Fruit fly (Drosophila melanogaster) whole organism, embryonic: ENCODE data around the gene CheB38c.
A peak's percentile ranks its signal among the peaks of the same experiment; 100 is the strongest.

Source experiments
- B-H1 ChIP-seq: fragments of 200-800 bp; sonication (Bioruptor generic); IDR thresholded peaks from 3 replicates; pipeline ENCODE4 v1.3.6; 2022; ENCODE audit warnings: missing biosample characterization, missing genetic modification characterization
- CG1024 ChIP-seq: fragments of 200-800 bp; sonication (Bioruptor generic); IDR thresholded peaks from 2 replicates; pipeline ENCODE4 v1.3.6; 2022; ENCODE audit warnings: missing biosample characterization, missing genetic modification characterization
- CG10979 ChIP-seq: fragments of 200-800 bp; sonication (Bioruptor generic); optimal IDR thresholded peaks from 2 replicates; lab custom pipeline; 2018; ENCODE audit warnings: missing biosample characterization, mild to moderate bottlenecking, missing genetic modification characterization, moderate library complexity
- CG11247 ChIP-seq: fragments of 200-800 bp; sonication (Bioruptor generic); IDR thresholded peaks from 2 replicates; pipeline ENCODE4 v1.3.6; 2022; ENCODE audit warnings: missing biosample characterization, missing genetic modification characterization
- CG12219 ChIP-seq: fragments of 200-800 bp; sonication (Bioruptor generic); optimal IDR thresholded peaks from 3 replicates; lab custom pipeline; 2018; ENCODE audit warnings: missing biosample characterization, mild to moderate bottlenecking, missing genetic modification characterization
- CG12299 ChIP-seq: fragments of 200-800 bp; sonication (Bioruptor generic); optimal IDR thresholded peaks from 2 replicates; lab custom pipeline; 2018; ENCODE audit warnings: missing biosample characterization, mild to moderate bottlenecking, missing genetic modification characterization
- CG1233 ChIP-seq: fragments of 200-800 bp; sonication (Bioruptor generic); optimal IDR thresholded peaks from 4 replicates; lab custom pipeline; 2018; ENCODE audit warnings: missing biosample characterization, mild to moderate bottlenecking, missing genetic modification characterization
- CG12391 ChIP-seq: fragments of 200-800 bp; sonication (Bioruptor generic); optimal IDR thresholded peaks from 3 replicates; lab custom pipeline; 2018; ENCODE audit warnings: missing biosample characterization, mild to moderate bottlenecking, missing genetic modification characterization, moderate library complexity
- CG13287 ChIP-seq: fragments of 200-800 bp; sonication (Bioruptor generic); IDR thresholded peaks from 2 replicates; pipeline ENCODE4 v1.3.6; 2022; ENCODE audit warnings: missing biosample characterization, missing genetic modification characterization; ENCODE audit not compliant: partially characterized antibody
- CG13624 ChIP-seq: fragments of 200-800 bp; sonication (Bioruptor generic); optimal IDR thresholded peaks from 2 replicates; lab custom pipeline; 2016; ENCODE audit warnings: missing biosample characterization, missing genetic modification characterization
- CG14014 ChIP-seq: fragments of 200-800 bp; sonication (Bioruptor generic); IDR thresholded peaks from 2 replicates; pipeline ENCODE4 v1.3.6; 2022; ENCODE audit warnings: missing biosample characterization, missing genetic modification characterization
- CG1832 ChIP-seq: fragments of 200-800 bp; sonication (Bioruptor generic); optimal IDR thresholded peaks from 2 replicates; lab custom pipeline; 2017; ENCODE audit warnings: missing biosample characterization, mild to moderate bottlenecking, missing genetic modification characterization, inconsistent platforms
- CG18619 ChIP-seq: fragments of 200-800 bp; sonication (Bioruptor generic); optimal IDR thresholded peaks from 3 replicates; lab custom pipeline; 2017; ENCODE audit warnings: missing biosample characterization, mild to moderate bottlenecking, missing genetic modification characterization
- CG2712 ChIP-seq: fragments of 200-800 bp; optimal IDR thresholded peaks from 3 replicates; lab custom pipeline; 2019; ENCODE audit warnings: missing biosample characterization, mild to moderate bottlenecking, missing genetic modification characterization, moderate library complexity
- CG3281 ChIP-seq: fragments of 200-800 bp; sonication (Bioruptor generic); optimal IDR thresholded peaks from 3 replicates; lab custom pipeline; 2017; ENCODE audit warnings: missing biosample characterization, mild to moderate bottlenecking, missing genetic modification characterization
- CG42726 ChIP-seq: fragments of 200-800 bp; sonication (Bioruptor generic); IDR thresholded peaks from 2 replicates; pipeline ENCODE4 v1.3.6; 2022; ENCODE audit warnings: missing biosample characterization, missing genetic modification characterization; ENCODE audit not compliant: partially characterized antibody
- CG4707 ChIP-seq: fragments of 200-800 bp; sonication (Bioruptor generic); optimal IDR thresholded peaks from 2 replicates; lab custom pipeline; 2018; ENCODE audit warnings: missing biosample characterization, mild to moderate bottlenecking, missing genetic modification characterization, moderate library complexity
- CG7271 ChIP-seq: fragments of 200-800 bp; sonication (Bioruptor generic); optimal IDR thresholded peaks from 2 replicates; lab custom pipeline; 2018; ENCODE audit warnings: missing biosample characterization, mild to moderate bottlenecking, missing genetic modification characterization, moderate library complexity
- CG7372 ChIP-seq: fragments of 200-800 bp; sonication (Bioruptor generic); IDR thresholded peaks from 2 replicates; pipeline ENCODE4 v1.3.6; 2022; ENCODE audit warnings: missing biosample characterization, missing genetic modification characterization
- CG8478 ChIP-seq: fragments of >200 bp; optimal IDR thresholded peaks from 2 replicates; lab custom pipeline; 2018
- CG9215 ChIP-seq: fragments of 200-800 bp; sonication (Bioruptor generic); IDR thresholded peaks from 2 replicates; pipeline ENCODE4 v1.3.6; 2022; ENCODE audit warnings: missing biosample characterization, missing genetic modification characterization
- Fer1 ChIP-seq: fragments of 200-800 bp; sonication (Bioruptor generic); optimal IDR thresholded peaks from 2 replicates; lab custom pipeline; 2017; ENCODE audit warnings: missing biosample characterization, mild to moderate bottlenecking, missing genetic modification characterization
- Fer3 ChIP-seq: fragments of 200-800 bp; sonication (Bioruptor generic); optimal IDR thresholded peaks from 2 replicates; lab custom pipeline; 2018; ENCODE audit warnings: missing biosample characterization, mild to moderate bottlenecking, missing genetic modification characterization, moderate library complexity
- GATAe ChIP-seq: fragments of 200-800 bp; sonication (Bioruptor generic); conservative IDR thresholded peaks from 2 replicates; pipeline ENCODE4 v1.3.6; 2022; ENCODE audit warnings: missing biosample characterization, missing genetic modification characterization
- Hr78 ChIP-seq, 2 experiments: fragments of 200-800 bp in 1 of 2; fragments of >200 bp in 1 of 2; sonication (Bioruptor generic) in 1 of 2; optimal IDR thresholded peaks; 2 replicates each; lab custom pipeline; 2017 to 2019; ENCODE audit warnings: missing biosample characterization in 2 of 2, missing genetic modification characterization in 2 of 2, mild to moderate bottlenecking in 1 of 2, moderate library complexity in 1 of 2
- Six4 ChIP-seq: fragments of 200-800 bp; sonication (Bioruptor generic); optimal IDR thresholded peaks from 2 replicates; lab custom pipeline; 2016; ENCODE audit warnings: missing biosample characterization, missing genetic modification characterization
- Ssrp ChIP-seq: fragments of 200-800 bp; sonication (Bioruptor generic); optimal IDR thresholded peaks from 2 replicates; lab custom pipeline; 2018; ENCODE audit warnings: missing biosample characterization, mild to moderate bottlenecking, missing genetic modification characterization, moderate library complexity
- Taf1 ChIP-seq: fragments of 200-800 bp; sonication (Bioruptor generic); IDR thresholded peaks from 2 replicates; pipeline ENCODE4 v1.3.6; 2022; ENCODE audit warnings: missing biosample characterization, missing genetic modification characterization
- ab ChIP-seq: fragments of 200-800 bp; sonication (Bioruptor generic); optimal IDR thresholded peaks from 2 replicates; lab custom pipeline; 2016; ENCODE audit warnings: missing biosample characterization, missing genetic modification characterization
- abd-A ChIP-seq: fragments of 200-800 bp; sonication (Bioruptor generic); optimal IDR thresholded peaks from 3 replicates; lab custom pipeline; 2019; ENCODE audit warnings: missing biosample characterization, mild to moderate bottlenecking, missing genetic modification characterization, moderate library complexity
- cad ChIP-seq: fragments of >200 bp; optimal IDR thresholded peaks from 2 replicates; lab custom pipeline; 2017; ENCODE audit warnings: missing biosample characterization, missing genetic modification characterization
- crc ChIP-seq: fragments of 200-800 bp; sonication (Bioruptor generic); optimal IDR thresholded peaks from 2 replicates; lab custom pipeline; 2016; ENCODE audit warnings: missing biosample characterization, missing genetic modification characterization
- danr ChIP-seq: fragments of 200-800 bp; sonication (Bioruptor generic); IDR thresholded peaks from 2 replicates; pipeline ENCODE4 v1.3.6; 2022; ENCODE audit warnings: missing biosample characterization, missing genetic modification characterization
- dm ChIP-seq: fragments of 200-800 bp; sonication (Bioruptor generic); optimal IDR thresholded peaks from 3 replicates; lab custom pipeline; 2016; ENCODE audit warnings: missing biosample characterization, missing genetic modification characterization
- dmrt99B ChIP-seq: fragments of 200-800 bp; sonication (Bioruptor generic); optimal IDR thresholded peaks from 2 replicates; lab custom pipeline; 2018; ENCODE audit warnings: missing biosample characterization, mild to moderate bottlenecking, missing genetic modification characterization, moderate library complexity
- en ChIP-seq: fragments of 200-800 bp; sonication (Bioruptor generic); optimal IDR thresholded peaks from 2 replicates; lab custom pipeline; 2016; ENCODE audit warnings: missing biosample characterization, missing genetic modification characterization
- fru ChIP-seq: fragments of >200 bp; optimal IDR thresholded peaks from 2 replicates; lab custom pipeline; 2017
- gfzf ChIP-seq: fragments of 200-800 bp; sonication (Bioruptor generic); optimal IDR thresholded peaks from 2 replicates; lab custom pipeline; 2016; ENCODE audit warnings: missing biosample characterization, mild to moderate bottlenecking, missing genetic modification characterization, moderate library complexity
- gsb-n ChIP-seq: fragments of 200-800 bp; sonication (Bioruptor generic); optimal IDR thresholded peaks from 3 replicates; lab custom pipeline; 2018; ENCODE audit warnings: missing biosample characterization, mild to moderate bottlenecking, missing genetic modification characterization
- ham ChIP-seq: fragments of 200-800 bp; sonication (Bioruptor generic); IDR thresholded peaks from 2 replicates; pipeline ENCODE4 v1.3.6; 2022; ENCODE audit warnings: missing biosample characterization, missing genetic modification characterization
- insv ChIP-seq, 2 experiments: fragments of 200-800 bp; sonication (Bioruptor generic); optimal IDR thresholded peaks; 3 replicates each; lab custom pipeline; 2016 to 2018; ENCODE audit warnings: missing biosample characterization in 2 of 2, missing genetic modification characterization in 2 of 2
- ken ChIP-seq: fragments of 200-800 bp; sonication (Bioruptor generic); IDR thresholded peaks from 3 replicates; pipeline ENCODE4 v1.3.6; 2022; ENCODE audit warnings: missing biosample characterization, missing genetic modification characterization
- org-1 ChIP-seq: fragments of 200-800 bp; sonication (Bioruptor generic); optimal IDR thresholded peaks from 2 replicates; lab custom pipeline; 2017; ENCODE audit warnings: missing biosample characterization, missing genetic modification characterization
- pb ChIP-seq: fragments of 200-800 bp; sonication (Bioruptor generic); optimal IDR thresholded peaks from 3 replicates; lab custom pipeline; 2016; ENCODE audit warnings: missing biosample characterization, missing genetic modification characterization
- pzg ChIP-seq: fragments of 200-800 bp; sonication (Bioruptor generic); optimal IDR thresholded peaks from 3 replicates; lab custom pipeline; 2018; ENCODE audit warnings: missing biosample characterization, mild to moderate bottlenecking, missing genetic modification characterization, moderate library complexity
- ssp ChIP-seq: fragments of 200-800 bp; sonication (Bioruptor generic); IDR thresholded peaks from 2 replicates; pipeline ENCODE4 v1.3.6; 2022; ENCODE audit warnings: missing biosample characterization, missing genetic modification characterization
- stwl ChIP-seq: fragments of 200-800 bp; sonication (Bioruptor generic); optimal IDR thresholded peaks from 3 replicates; lab custom pipeline; 2018; ENCODE audit warnings: missing biosample characterization, mild to moderate bottlenecking, missing genetic modification characterization, moderate library complexity
- tio ChIP-seq: fragments of 200-800 bp; sonication (Bioruptor generic); optimal IDR thresholded peaks from 2 replicates; lab custom pipeline; 2017; ENCODE audit warnings: missing biosample characterization, missing genetic modification characterization, inconsistent platforms
- ttk ChIP-seq: fragments of 200-800 bp; sonication (Bioruptor generic); IDR thresholded peaks from 2 replicates; pipeline ENCODE4 v2.1.2; 2022; ENCODE audit warnings: missing biosample characterization, missing genetic modification characterization
- zfh1 ChIP-seq: fragments of 200-800 bp; sonication (Bioruptor generic); IDR thresholded peaks from 3 replicates; pipeline ENCODE4 v1.3.6; 2022; ENCODE audit warnings: missing biosample characterization, missing genetic modification characterization

Gene CheB38c

DNA sequence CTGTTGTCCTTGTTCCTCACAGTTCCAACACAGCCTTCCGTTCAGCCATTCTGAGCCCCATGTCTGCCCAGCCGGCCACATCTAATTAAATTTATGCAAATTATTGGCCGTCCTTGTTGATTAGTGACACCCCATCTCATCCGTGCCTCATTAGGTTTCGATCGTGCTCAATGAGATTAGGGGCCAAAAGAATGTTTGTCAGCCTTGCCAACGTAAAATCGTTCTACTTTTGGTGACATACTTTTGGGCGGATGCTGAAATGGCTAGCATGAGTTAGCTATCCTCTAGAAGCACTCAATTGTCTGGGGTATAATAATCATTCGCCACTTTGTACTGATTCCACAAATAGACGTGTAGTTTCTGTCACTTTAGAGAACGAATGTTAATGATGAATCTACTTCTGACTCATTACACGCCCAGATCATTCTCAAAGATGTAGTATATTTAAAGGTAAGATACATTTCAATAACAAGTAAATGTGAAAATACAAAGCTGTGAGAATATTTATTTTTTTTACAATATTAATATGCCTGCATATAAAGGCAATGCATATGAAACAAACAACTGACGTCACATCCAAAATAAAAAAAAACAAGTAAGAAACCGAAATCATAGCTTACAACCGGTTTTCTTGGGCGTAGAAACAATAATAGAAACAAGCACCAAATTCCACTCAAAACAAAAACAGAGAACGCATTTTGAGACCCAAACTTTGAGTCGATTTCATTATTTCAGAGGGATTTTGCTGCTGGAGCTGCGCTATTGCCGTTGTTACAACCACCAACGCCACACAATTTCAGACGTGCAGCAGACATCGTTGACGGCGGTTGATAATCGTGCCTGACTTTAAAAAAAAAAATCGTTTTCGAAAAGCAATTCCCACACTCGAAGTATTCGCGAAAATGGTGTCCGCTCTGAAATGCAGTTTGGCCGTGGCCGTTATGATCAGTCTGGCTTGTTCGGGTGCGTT is 38.0 kb upstream of the CheB38c start, which contains the start of gene bero:
bero (plus strand) TSS at position 325 of the 970 bp plus-strand sequence.
- TF ChIP-seq CG12299 (no peak), tio (GFP tag; lab: Kevin White, UChicago) (no peak), CG14014 (no peak; the same call in 1 of the 2 replicates), Six4 (GFP tag; lab: Kevin White, UChicago) (no peak), dm (GFP tag; lab: Kevin White, UChicago) (no peak), ssp (no peak), dmrt99B (no peak), CG8478 (no peak), crc (GFP tag; lab: Kevin White, UChicago) (no peak), CG9215 (peak; percentile 79), Hr78 (GFP tag; optimal IDR thresholded peaks at IDR 0.05; lab: Kevin White, UChicago) (no peak), stwl (tag; lab: Kevin White, UChicago) (peak; percentile 19), gsb-n (tag; lab: Kevin White, UChicago) (no peak), ken (no peak), gfzf (GFP tag; lab: Kevin White, UChicago) (no peak), fru (lab: Kevin White, UChicago) (no peak), insv (GFP tag; optimal IDR thresholded peaks at IDR 0.05; lab: Kevin White, UChicago) (peak in 1 of 2 experiments; percentile 79), CG18619 (no peak), pb (GFP tag; lab: Kevin White, UChicago) (no peak), pzg (GFP tag; lab: Kevin White, UChicago) (no peak), danr (no peak), CG10979 (tag; lab: Kevin White, UChicago) (no peak), CG4707 (peak; percentile 5), Taf1 (GFP tag; lab: Robert Waterston, UW) (no peak), ab (no peak), CG13624 (GFP tag; lab: Kevin White, UChicago) (no peak), zfh1 (GFP tag; lab: Robert Waterston, UW) (no peak), CG1233 (GFP tag; lab: Kevin White, UChicago) (no peak), CG1024 (GFP tag; lab: Robert Waterston, UW) (no peak), ttk (GFP tag; lab: Robert Waterston, UW) (no peak), Fer1 (GFP tag; lab: Kevin White, UChicago) (no peak), CG2712 (tag; lab: Kevin White, UChicago) (peak; percentile 29), ham (GFP tag; lab: Robert Waterston, UW) (no peak), org-1 (GFP tag; lab: Kevin White, UChicago) (no peak), B-H1 (no peak), Fer3 (tag; lab: Kevin White, UChicago) (no peak), CG42726 (GFP tag; lab: Robert Waterston, UW) (no peak), GATAe (GFP tag; lab: Robert Waterston, UW) (no peak), CG7372 (no peak), CG11247 (GFP tag; lab: Robert Waterston, UW) (no peak), Ssrp (tag; lab: Kevin White, UChicago) (no peak), CG7271 (tag; lab: Kevin White, UChicago) (no peak), cad (no peak), CG3281 (GFP tag; lab: Kevin White, UChicago) (no peak), CG13287 (no peak; the same call in 1 of the 2 replicates), abd-A (tag; lab: Kevin White, UChicago) (no peak), en (GFP tag; lab: Kevin White, UChicago) (no peak), CG12391 (no peak), CG12219 (no peak), CG1832 (GFP tag; lab: Kevin White, UChicago) (no peak)
